Fruit fly (Drosophila melanogaster): ENCODE measurements around the gene Myo31DF.

DNA sequence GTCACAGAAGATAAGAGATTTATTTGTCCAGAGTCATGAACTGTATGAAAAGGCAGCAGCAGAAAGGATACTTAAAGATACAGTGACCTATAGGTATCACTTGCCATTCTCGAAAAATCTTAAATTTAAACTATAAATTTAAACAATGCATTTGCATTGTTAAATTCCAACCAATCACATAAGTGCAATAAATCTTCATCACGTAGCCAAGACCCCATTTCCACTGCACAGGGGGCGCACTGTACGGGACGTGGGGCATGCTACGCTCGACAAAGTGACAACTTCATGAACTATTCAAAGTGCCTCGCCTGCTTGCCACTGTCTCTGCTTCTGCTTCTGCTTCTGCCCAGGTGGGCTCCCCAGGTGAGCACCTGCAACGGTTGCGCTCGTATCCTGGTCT lies 48.7 kb upstream of the Myo31DF start:
- no peak for TF ChIP-seq Pif1B (GFP tag; optimal IDR thresholded peaks at IDR 0.05)
- no peak for TF ChIP-seq EcR (GFP tag; optimal IDR thresholded peaks at IDR 0.05)
- no peak for TF ChIP-seq CG13204 (GFP tag; optimal IDR thresholded peaks at IDR 0.05)
- 0 out of 3 replicates have a peak, but pooled peaks have one; percentile 7 for TF ChIP-seq fd96Ca (GFP tag; IDR thresholded peaks at IDR 0.05)
